Fruit fly (Drosophila melanogaster) whole organism, embryonic: ENCODE data around the gene CG3529.

Source experiments
- Ada2b ChIP-seq: fragments of 200-800 bp; sonication (Bioruptor generic); IDR thresholded peaks from 2 replicates; pipeline ENCODE4 v1.3.6; 2022; ENCODE audit warnings: missing biosample characterization, missing genetic modification characterization
- BEAF-32 ChIP-seq: fragments of 200-800 bp; sonication (Bioruptor generic); optimal IDR thresholded peaks from 3 replicates; lab custom pipeline; 2017; ENCODE audit warnings: missing biosample characterization, missing genetic modification characterization, mild to moderate bottlenecking, moderate library complexity, missing genetic modification reagents
- CG10209 ChIP-seq: fragments of 200-800 bp; sonication (Bioruptor generic); optimal IDR thresholded peaks from 3 replicates; lab custom pipeline; 2017; ENCODE audit warnings: missing biosample characterization, mild to moderate bottlenecking, missing genetic modification characterization, missing genetic modification reagents
- CG11504 ChIP-seq: fragments of 200-800 bp; sonication (Bioruptor generic); optimal IDR thresholded peaks from 3 replicates; lab custom pipeline; 2019; ENCODE audit warnings: missing biosample characterization, mild to moderate bottlenecking, missing genetic modification characterization, moderate library complexity
- CG12236 ChIP-seq: fragments of 200-800 bp; sonication (Bioruptor generic); optimal IDR thresholded peaks from 2 replicates; lab custom pipeline; 2016; ENCODE audit warnings: missing biosample characterization, missing genetic modification characterization
- CG1602 ChIP-seq: fragments of 200-800 bp; sonication (Bioruptor generic); optimal IDR thresholded peaks from 3 replicates; lab custom pipeline; 2016; ENCODE audit warnings: missing biosample characterization, missing genetic modification characterization
- CG1647 ChIP-seq: fragments of 200-800 bp; sonication (Bioruptor generic); optimal IDR thresholded peaks from 3 replicates; lab custom pipeline; 2016; ENCODE audit warnings: missing biosample characterization, missing genetic modification characterization
- CG16863 ChIP-seq: fragments of 200-800 bp; sonication (Bioruptor generic); optimal IDR thresholded peaks from 3 replicates; lab custom pipeline; 2016; ENCODE audit warnings: missing biosample characterization, missing genetic modification characterization
- CG17612 ChIP-seq: fragments of 200-800 bp; sonication (Bioruptor generic); IDR thresholded peaks from 2 replicates; pipeline ENCODE4 v1.3.6; 2022; ENCODE audit warnings: missing biosample characterization, missing genetic modification characterization
- CG18599 ChIP-seq: fragments of 200-800 bp; sonication (Bioruptor generic); optimal IDR thresholded peaks from 3 replicates; lab custom pipeline; 2017; ENCODE audit warnings: missing biosample characterization, missing genetic modification characterization, mild to moderate bottlenecking, moderate library complexity, missing genetic modification reagents
- CG2116 ChIP-seq: fragments of 200-800 bp; sonication (Bioruptor generic); optimal IDR thresholded peaks from 3 replicates; lab custom pipeline; 2018; ENCODE audit warnings: missing biosample characterization, mild to moderate bottlenecking, missing genetic modification characterization
- CG2889 ChIP-seq: fragments of 200-800 bp; sonication (Bioruptor generic); IDR thresholded peaks from 3 replicates; pipeline ENCODE4 v1.3.6; 2022; ENCODE audit warnings: missing biosample characterization, missing genetic modification characterization
- CG32532 ChIP-seq: fragments of 200-800 bp; sonication (Bioruptor generic); IDR thresholded peaks from 2 replicates; pipeline ENCODE4 v1.3.6; 2022; ENCODE audit warnings: missing biosample characterization, missing genetic modification characterization
- CG34376 ChIP-seq: fragments of 200-800 bp; sonication (Bioruptor generic); optimal IDR thresholded peaks from 2 replicates; lab custom pipeline; 2018; ENCODE audit warnings: missing biosample characterization, mild to moderate bottlenecking, missing genetic modification characterization
- CG3726 ChIP-seq: fragments of 200-800 bp; sonication (Bioruptor generic); IDR thresholded peaks from 3 replicates; pipeline ENCODE4, ENCODE4 v1.3.6; 2022; ENCODE audit warnings: missing biosample characterization, missing genetic modification characterization
- CG4404 ChIP-seq: fragments of 200-800 bp; sonication (Bioruptor generic); IDR thresholded peaks from 2 replicates; pipeline ENCODE4 v1.3.6; 2022; ENCODE audit warnings: missing biosample characterization, missing genetic modification characterization
- CG4617 ChIP-seq: fragments of 200-800 bp; sonication (Bioruptor generic); optimal IDR thresholded peaks from 3 replicates; lab custom pipeline; 2016; ENCODE audit warnings: missing biosample characterization, missing genetic modification characterization, borderline replicate concordance
- CG4820 ChIP-seq: fragments of 200-800 bp; sonication (Bioruptor generic); optimal IDR thresholded peaks from 3 replicates; lab custom pipeline; 2016; ENCODE audit warnings: missing biosample characterization, missing genetic modification characterization
- CG7987 ChIP-seq: fragments of 200-800 bp; sonication (Bioruptor generic); optimal IDR thresholded peaks from 2 replicates; lab custom pipeline; 2018; ENCODE audit warnings: missing biosample characterization, mild to moderate bottlenecking, missing genetic modification characterization, moderate library complexity
- CG8290 ChIP-seq, 3 experiments: fragments of 200-800 bp; sonication (Bioruptor generic); optimal IDR thresholded peaks; 2 replicates each; lab custom pipeline; 2016 to 2019; ENCODE audit warnings: missing biosample characterization in 3 of 3, missing genetic modification characterization in 3 of 3, mild to moderate bottlenecking in 2 of 3, moderate library complexity in 1 of 3
- CG8944 ChIP-seq: fragments of 200-800 bp; sonication (Bioruptor generic); optimal IDR thresholded peaks from 3 replicates; lab custom pipeline; 2016; ENCODE audit warnings: missing biosample characterization, missing genetic modification characterization
- CG9437 ChIP-seq: fragments of 200-800 bp; sonication (Bioruptor generic); optimal IDR thresholded peaks from 2 replicates; lab custom pipeline; 2018; ENCODE audit warnings: missing biosample characterization, mild to moderate bottlenecking, missing genetic modification characterization
- CTCF ChIP-seq: fragments of 200-800 bp; sonication (Bioruptor generic); optimal IDR thresholded peaks from 2 replicates; lab custom pipeline; 2017; ENCODE audit warnings: missing biosample characterization, mild to moderate bottlenecking, missing genetic modification characterization, moderate library complexity
- Camta ChIP-seq: fragments of 200-800 bp; sonication (Bioruptor generic); optimal IDR thresholded peaks from 2 replicates; lab custom pipeline; 2016; ENCODE audit warnings: missing biosample characterization, missing genetic modification characterization
- Chrac-16 ChIP-seq: fragments of 200-800 bp; sonication (Bioruptor generic); optimal IDR thresholded peaks from 3 replicates; lab custom pipeline; 2016; ENCODE audit warnings: missing biosample characterization, missing genetic modification characterization
- Dad ChIP-seq: fragments of 200-800 bp; sonication (Bioruptor generic); optimal IDR thresholded peaks from 3 replicates; lab custom pipeline; 2016; ENCODE audit warnings: missing biosample characterization, missing genetic modification characterization
- Dll ChIP-seq: fragments of 200-800 bp; sonication (Bioruptor generic); IDR thresholded peaks from 4 replicates; pipeline ENCODE4 v1.3.6; 2022; ENCODE audit warnings: missing biosample characterization, missing genetic modification characterization; ENCODE audit not compliant: partially characterized antibody
- ERR ChIP-seq: fragments of 200-800 bp; sonication (Bioruptor generic); optimal IDR thresholded peaks from 2 replicates; lab custom pipeline; 2016; ENCODE audit warnings: missing biosample characterization, missing genetic modification characterization
- Hr51 ChIP-seq, 2 experiments: fragments of 200-800 bp; sonication (Bioruptor generic); optimal IDR thresholded peaks; 2 replicates in 1 of 2; 3 replicates in 1 of 2; lab custom pipeline; 2016 to 2018; ENCODE audit warnings: missing biosample characterization in 2 of 2, missing genetic modification characterization in 2 of 2, mild to moderate bottlenecking in 1 of 2, moderate library complexity in 1 of 2
- TFAM ChIP-seq: fragments of 200-800 bp; sonication (Bioruptor generic); optimal IDR thresholded peaks from 2 replicates; lab custom pipeline; 2017; ENCODE audit warnings: missing biosample characterization, missing genetic modification characterization, inconsistent platforms
- Trl ChIP-seq, 3 experiments: fragments of >200 bp in 2 of 3; fragments of 200-800 bp in 1 of 3; sonication (Bioruptor generic) in 1 of 3; optimal IDR thresholded peaks; 2 replicates in 1 of 3; 3 replicates in 2 of 3; lab custom pipeline; 2016 to 2017; ENCODE audit warnings: missing biosample characterization in 1 of 3, missing genetic modification characterization in 1 of 3
- al ChIP-seq: fragments of 200-800 bp; sonication (Bioruptor generic); IDR thresholded peaks from 2 replicates; pipeline ENCODE4 v1.3.6; 2022; ENCODE audit warnings: missing biosample characterization, missing genetic modification characterization
- ap ChIP-seq: fragments of 200-800 bp; sonication (Bioruptor generic); IDR thresholded peaks from 2 replicates; pipeline ENCODE4 v1.3.6; 2022; ENCODE audit warnings: missing biosample characterization, missing genetic modification characterization
- ash1 ChIP-seq: fragments of 200-800 bp; sonication (Bioruptor generic); optimal IDR thresholded peaks from 2 replicates; lab custom pipeline; 2018; ENCODE audit warnings: missing biosample characterization, mild to moderate bottlenecking, missing genetic modification characterization
- cas ChIP-seq: fragments of 200-800 bp; sonication (Bioruptor generic); IDR thresholded peaks from 2 replicates; pipeline ENCODE4 v1.3.6; 2022; ENCODE audit warnings: missing biosample characterization, missing genetic modification characterization
- chinmo ChIP-seq: fragments of 200-800 bp; sonication (Bioruptor generic); IDR thresholded peaks from 4 replicates; pipeline ENCODE4 v1.3.6; 2022; ENCODE audit warnings: missing biosample characterization, missing genetic modification characterization; ENCODE audit not compliant: partially characterized antibody
- da ChIP-seq: fragments of 200-800 bp; sonication (Bioruptor generic); optimal IDR thresholded peaks from 2 replicates; lab custom pipeline; 2016; ENCODE audit warnings: missing biosample characterization, missing genetic modification characterization
- dmrt11E ChIP-seq: fragments of 200-800 bp; sonication (Bioruptor generic); optimal IDR thresholded peaks from 3 replicates; lab custom pipeline; 2018; ENCODE audit warnings: missing biosample characterization, mild to moderate bottlenecking, missing genetic modification characterization, moderate library complexity
- dpn ChIP-seq, 2 experiments: fragments of 200-800 bp; sonication (Bioruptor generic); optimal IDR thresholded peaks; 3 replicates each; lab custom pipeline; 2016; ENCODE audit warnings: missing biosample characterization in 2 of 2, missing genetic modification characterization in 2 of 2
- fd96Cb ChIP-seq: fragments of 200-800 bp; sonication (Bioruptor generic); optimal IDR thresholded peaks from 2 replicates; lab custom pipeline; 2018; ENCODE audit warnings: missing biosample characterization, mild to moderate bottlenecking, missing genetic modification characterization, moderate library complexity
- gfzf ChIP-seq: fragments of 200-800 bp; sonication (Bioruptor generic); optimal IDR thresholded peaks from 2 replicates; lab custom pipeline; 2016; ENCODE audit warnings: missing biosample characterization, mild to moderate bottlenecking, missing genetic modification characterization, moderate library complexity
- grn ChIP-seq: fragments of 200-800 bp; sonication (Bioruptor generic); optimal IDR thresholded peaks from 3 replicates; lab custom pipeline; 2017; ENCODE audit warnings: missing biosample characterization, missing genetic modification characterization
- h ChIP-seq: fragments of >200 bp; optimal IDR thresholded peaks from 2 replicates; lab custom pipeline; 2017
- hkb ChIP-seq, 2 experiments: fragments of 200-800 bp in 1 of 2; fragments of >200 bp in 1 of 2; sonication (Bioruptor generic) in 1 of 2; IDR thresholded peaks in 1 of 2; optimal IDR thresholded peaks in 1 of 2; 2 replicates each; pipeline versions ENCODE4 v1.3.6 to Lab custom; 2017 to 2022; ENCODE audit warnings: missing biosample characterization in 1 of 2, missing genetic modification characterization in 1 of 2
- lmd ChIP-seq: fragments of 200-800 bp; sonication (Bioruptor generic); IDR thresholded peaks from 2 replicates; pipeline ENCODE4 v1.3.6; 2022; ENCODE audit warnings: missing biosample characterization, missing genetic modification characterization
- pnt ChIP-seq: fragments of 200-800 bp; sonication (Bioruptor generic); optimal IDR thresholded peaks from 3 replicates; lab custom pipeline; 2016; ENCODE audit warnings: missing biosample characterization, missing genetic modification characterization
- tio ChIP-seq: fragments of 200-800 bp; sonication (Bioruptor generic); optimal IDR thresholded peaks from 2 replicates; lab custom pipeline; 2017; ENCODE audit warnings: missing biosample characterization, missing genetic modification characterization, inconsistent platforms
- tna ChIP-seq: fragments of 200-800 bp; sonication (Bioruptor generic); IDR thresholded peaks from 2 replicates; pipeline ENCODE4 v1.3.6; 2022; ENCODE audit warnings: missing biosample characterization, missing genetic modification characterization; ENCODE audit not compliant: partially characterized antibody
- wek ChIP-seq: fragments of 200-800 bp; sonication (Bioruptor generic); optimal IDR thresholded peaks from 3 replicates; lab custom pipeline; 2018; ENCODE audit warnings: missing biosample characterization, mild to moderate bottlenecking, missing genetic modification characterization, moderate library complexity

Gene CG3529

DNA sequence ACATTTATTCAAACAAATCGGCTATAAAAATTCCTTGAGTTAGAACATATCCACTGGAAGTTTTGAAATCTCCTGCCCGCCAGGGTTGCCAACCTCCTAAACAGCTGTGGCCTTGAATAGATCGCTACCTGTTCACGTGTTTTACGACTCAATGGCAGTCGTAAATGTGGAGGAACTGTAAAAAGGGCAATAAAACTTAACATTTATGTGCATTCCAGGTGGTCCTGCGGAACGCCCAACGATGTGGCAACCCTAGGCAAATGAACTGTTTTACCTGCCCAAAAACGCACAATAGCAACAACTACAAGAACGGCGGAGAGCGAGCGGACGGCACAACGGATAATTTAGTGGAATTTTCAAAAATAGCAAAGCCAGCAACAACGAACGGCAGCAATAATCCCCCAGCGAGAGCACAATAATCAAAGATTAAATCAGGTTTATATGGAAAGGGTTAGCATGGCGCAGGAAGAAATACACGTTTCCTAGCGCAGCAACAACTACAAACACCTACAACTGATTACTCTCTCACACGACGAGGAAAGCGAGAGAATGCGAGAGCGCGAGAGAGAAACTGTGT, 15.1 kb downstream of the CG3529 start (continued):
- TF ChIP-seq ash1 (GFP tag; lab: Kevin White, UChicago) (no peak), CG1647 (GFP tag; lab: Kevin White, UChicago) (peak; percentile 26), CG8290 (GFP tag; optimal IDR thresholded peaks at IDR 0.05; lab: Kevin White, UChicago) (no peak), CG8290 (tag; optimal IDR thresholded peaks at IDR 0.05; lab: Kevin White, UChicago) (peak; percentile 23 to 86), CG12236 (GFP tag; lab: Kevin White, UChicago) (peak; percentile 5), Camta (GFP tag; lab: Kevin White, UChicago) (no peak), fd96Cb (tag; lab: Kevin White, UChicago) (peak; percentile 42), CG4820 (no peak), CG7987 (GFP tag; lab: Kevin White, UChicago) (peak; percentile 16), cas (GFP tag; lab: Robert Waterston, UW) (no peak), da (GFP tag; lab: Kevin White, UChicago) (no peak), CG3726 (GFP tag; lab: Robert Waterston, UW) (no peak), CG32532 (GFP tag; lab: Robert Waterston, UW) (peak; percentile 62), Hr51 (GFP tag; optimal IDR thresholded peaks at IDR 0.05; lab: Kevin White, UChicago) (no peak), h (no peak), Dll (GFP tag; lab: Robert Waterston, UW) (no peak), CG17612 (no peak), pnt (GFP tag; lab: Kevin White, UChicago) (no peak), CG1602 (GFP tag; lab: Kevin White, UChicago) (no peak), CG34376 (GFP tag; lab: Kevin White, UChicago) (no peak), tna (GFP tag; lab: Robert Waterston, UW) (no peak), CTCF (no peak), dmrt11E (tag; lab: Kevin White, UChicago) (peak; percentile 42), wek (no peak), CG4404 (no peak), ERR (peak; percentile 21), dpn (GFP tag; optimal IDR thresholded peaks at IDR 0.05; lab: Kevin White, UChicago) (peak in 1 of 2 experiments; percentile 27), tio (GFP tag; lab: Kevin White, UChicago) (no peak), Chrac-16 (no peak), chinmo (GFP tag; lab: Robert Waterston, UW) (0 out of 4 replicates have a peak, but pooled peaks have one; percentile 46), CG2116 (GFP tag; lab: Kevin White, UChicago) (no peak), CG11504 (tag; lab: Kevin White, UChicago) (no peak), TFAM (GFP tag; lab: Kevin White, UChicago) (no peak), Dad (GFP tag; lab: Kevin White, UChicago) (no peak), ap (GFP tag; lab: Robert Waterston, UW) (0 out of 2 replicates have a peak, but pooled peaks have one; percentile 20), BEAF-32 (GFP tag; lab: Kevin White, UChicago) (no peak), CG4617 (GFP tag; lab: Kevin White, UChicago) (no peak), grn (GFP tag; lab: Kevin White, UChicago) (peak; percentile 70), al (0 out of 2 replicates have a peak, but pooled peaks have one; percentile 20), CG2889 (peak; percentile 45; the same call in 1 of the 3 replicates), CG9437 (no peak), Trl (optimal IDR thresholded peaks at IDR 0.05; lab: Kevin White, UChicago) (peak in 1 of 2 experiments; percentile 96), Trl (GFP tag; optimal IDR thresholded peaks at IDR 0.05; lab: Kevin White, UChicago) (no peak), CG8944 (no peak), CG18599 (GFP tag; lab: Kevin White, UChicago) (no peak), CG10209 (no peak), Ada2b (GFP tag; lab: Robert Waterston, UW) (peak; percentile 58; the same call in 1 of the 2 replicates), gfzf (no peak), lmd (GFP tag; lab: Robert Waterston, UW) (peak; percentile 61), hkb (optimal IDR thresholded peaks at IDR 0.05; lab: Kevin White, UChicago) (no peak), hkb (GFP tag; IDR thresholded peaks at IDR 0.05; lab: Robert Waterston, UW) (peak; percentile 69), CG16863 (GFP tag; lab: Kevin White, UChicago) (no peak)
